Fruit fly (Drosophila melanogaster) whole organism, prepupa: ENCODE measurements around the gene CG9166.

Source experiments
- Blimp-1 ChIP-seq: fragments of 200-800 bp; sonication (Bioruptor generic); optimal IDR thresholded peaks from 3 replicates; lab custom pipeline; 2017; ENCODE audit warnings: missing biosample characterization, missing genetic modification characterization, mild to moderate bottlenecking, moderate library complexity, missing genetic modification reagents
- CG10669 ChIP-seq: fragments of 200-800 bp; sonication (Bioruptor generic); optimal IDR thresholded peaks from 3 replicates; lab custom pipeline; 2018; ENCODE audit warnings: missing biosample characterization, mild to moderate bottlenecking, missing genetic modification characterization, moderate library complexity
- CG11762 ChIP-seq: fragments of 200-800 bp; sonication (Bioruptor generic); optimal IDR thresholded peaks from 3 replicates; lab custom pipeline; 2016; ENCODE audit warnings: missing biosample characterization, missing genetic modification characterization; ENCODE audit not compliant: insufficient read depth
- CG15336 ChIP-seq: fragments of 200-800 bp; sonication (Bioruptor generic); IDR thresholded peaks from 2 replicates; pipeline ENCODE4 v1.3.6; 2022; ENCODE audit warnings: missing biosample characterization, missing genetic modification characterization
- CG16779 ChIP-seq: fragments of 200-800 bp; sonication (Bioruptor generic); optimal IDR thresholded peaks from 3 replicates; lab custom pipeline; 2017; ENCODE audit warnings: missing biosample characterization, mild to moderate bottlenecking, missing genetic modification characterization
- CG3032 ChIP-seq: fragments of 200-800 bp; optimal IDR thresholded peaks from 2 replicates; lab custom pipeline; 2019; ENCODE audit warnings: missing biosample characterization, mild to moderate bottlenecking, missing genetic modification characterization, moderate library complexity
- CG31627 ChIP-seq: fragments of 200-800 bp; sonication (Bioruptor generic); optimal IDR thresholded peaks from 3 replicates; lab custom pipeline; 2016; ENCODE audit warnings: missing biosample characterization, missing genetic modification characterization
- CG32006 ChIP-seq: fragments of 200-800 bp; sonication (Bioruptor generic); optimal IDR thresholded peaks from 3 replicates; lab custom pipeline; 2017; ENCODE audit warnings: missing biosample characterization, mild to moderate bottlenecking, missing genetic modification characterization
- CG34406 ChIP-seq: fragments of 200-800 bp; sonication (Bioruptor generic); optimal IDR thresholded peaks from 3 replicates; lab custom pipeline; 2016; ENCODE audit warnings: missing biosample characterization, missing genetic modification characterization
- CG3919 ChIP-seq: fragments of 200-800 bp; sonication (Bioruptor generic); optimal IDR thresholded peaks from 3 replicates; lab custom pipeline; 2016; ENCODE audit warnings: missing biosample characterization, missing genetic modification characterization
- CG4318 ChIP-seq: fragments of 200-800 bp; sonication (Bioruptor generic); optimal IDR thresholded peaks from 3 replicates; lab custom pipeline; 2017; ENCODE audit warnings: missing biosample characterization, mild to moderate bottlenecking, missing genetic modification characterization
- CG6792 ChIP-seq: fragments of 200-800 bp; sonication (Bioruptor generic); optimal IDR thresholded peaks from 3 replicates; lab custom pipeline; 2016; ENCODE audit warnings: missing biosample characterization, missing genetic modification characterization
- CG6808 ChIP-seq: fragments of 200-800 bp; sonication (Bioruptor generic); optimal IDR thresholded peaks from 3 replicates; lab custom pipeline; 2017; ENCODE audit warnings: missing biosample characterization, missing genetic modification characterization, mild to moderate bottlenecking, moderate library complexity, missing genetic modification reagents
- CG7368 ChIP-seq: fragments of 200-800 bp; sonication (Bioruptor generic); optimal IDR thresholded peaks from 3 replicates; lab custom pipeline; 2016; ENCODE audit warnings: missing biosample characterization, missing genetic modification characterization
- CG8119 ChIP-seq: fragments of 200-800 bp; sonication (Bioruptor generic); IDR thresholded peaks from 3 replicates; pipeline ENCODE4 v1.3.6; 2022; ENCODE audit warnings: missing biosample characterization, missing genetic modification characterization
- CG8319 ChIP-seq: fragments of 200-800 bp; sonication (Bioruptor generic); optimal IDR thresholded peaks from 3 replicates; lab custom pipeline; 2016; ENCODE audit warnings: missing biosample characterization, missing genetic modification characterization
- CG9139 ChIP-seq: fragments of 200-800 bp; sonication (Bioruptor generic); optimal IDR thresholded peaks from 3 replicates; lab custom pipeline; 2017; ENCODE audit warnings: missing biosample characterization, mild to moderate bottlenecking, missing genetic modification characterization
- Eip75B ChIP-seq: fragments of 200-800 bp; sonication (Bioruptor generic); optimal IDR thresholded peaks from 3 replicates; lab custom pipeline; 2016; ENCODE audit warnings: missing biosample characterization, missing genetic modification characterization
- Eip78C ChIP-seq: fragments of 200-800 bp; sonication (Bioruptor generic); peaks from one replicate; lab custom pipeline; 2016; ENCODE audit warnings: missing biosample characterization, missing genetic modification characterization
- Ets96B ChIP-seq: fragments of 200-800 bp; optimal IDR thresholded peaks from 2 replicates; lab custom pipeline; 2019; ENCODE audit warnings: missing biosample characterization, mild to moderate bottlenecking, missing genetic modification characterization, moderate library complexity
- Gug ChIP-seq: fragments of 200-800 bp; sonication (Bioruptor generic); IDR thresholded peaks from 2 replicates; pipeline ENCODE4 v1.3.6; 2022; ENCODE audit warnings: missing biosample characterization, missing genetic modification characterization
- Hr38 ChIP-seq: sonication (Bioruptor generic); optimal IDR thresholded peaks from 2 replicates; lab custom pipeline; 2016; ENCODE audit warnings: missing biosample characterization, missing genetic modification characterization
- Hr39 ChIP-seq: fragments of 200-800 bp; sonication (Bioruptor generic); optimal IDR thresholded peaks from 2 replicates; lab custom pipeline; 2016; ENCODE audit warnings: missing biosample characterization, missing genetic modification characterization
- Hr4 ChIP-seq: fragments of 200-800 bp; sonication (Bioruptor generic); optimal IDR thresholded peaks from 3 replicates; lab custom pipeline; 2016; ENCODE audit warnings: missing biosample characterization, missing genetic modification characterization
- Met ChIP-seq: fragments of 200-800 bp; sonication (Bioruptor generic); optimal IDR thresholded peaks from 3 replicates; lab custom pipeline; 2016; ENCODE audit warnings: missing biosample characterization, missing genetic modification characterization
- Smox ChIP-seq: fragments of 200-800 bp; sonication (Bioruptor generic); optimal IDR thresholded peaks from 3 replicates; lab custom pipeline; 2016; ENCODE audit warnings: missing biosample characterization, missing genetic modification characterization
- Sox14 ChIP-seq: fragments of 200-800 bp; sonication (Bioruptor generic); optimal IDR thresholded peaks from 3 replicates; lab custom pipeline; 2016; ENCODE audit warnings: missing biosample characterization, missing genetic modification characterization
- achi ChIP-seq: fragments of 200-800 bp; sonication (Bioruptor generic); optimal IDR thresholded peaks from 3 replicates; lab custom pipeline; 2016; ENCODE audit warnings: missing biosample characterization, missing genetic modification characterization
- acj6 ChIP-seq: fragments of 200-800 bp; sonication (Bioruptor generic); optimal IDR thresholded peaks from 3 replicates; lab custom pipeline; 2016; ENCODE audit warnings: missing biosample characterization, missing genetic modification characterization
- cyc ChIP-seq: fragments of 200-800 bp; sonication (Bioruptor generic); optimal IDR thresholded peaks from 3 replicates; lab custom pipeline; 2016; ENCODE audit warnings: missing biosample characterization, missing genetic modification characterization
- dac ChIP-seq: fragments of 200-800 bp; sonication (Bioruptor generic); optimal IDR thresholded peaks from 2 replicates; lab custom pipeline; 2017; ENCODE audit warnings: missing biosample characterization, mild to moderate bottlenecking, missing genetic modification characterization
- dsx ChIP-seq: fragments of 200-800 bp; optimal IDR thresholded peaks from 3 replicates; lab custom pipeline; 2019; ENCODE audit warnings: missing biosample characterization, mild to moderate bottlenecking, missing genetic modification characterization, moderate library complexity; ENCODE audit not compliant: poor library complexity, severe bottlenecking
- eg ChIP-seq: fragments of 200-800 bp; sonication (Bioruptor generic); IDR thresholded peaks from 3 replicates; pipeline ENCODE4 v1.3.6; 2022; ENCODE audit warnings: missing biosample characterization, missing genetic modification characterization
- esn ChIP-seq: fragments of 200-800 bp; sonication (Bioruptor generic); optimal IDR thresholded peaks from 2 replicates; lab custom pipeline; 2016; ENCODE audit warnings: missing biosample characterization, mild to moderate bottlenecking, missing genetic modification characterization, moderate library complexity
- fd85E ChIP-seq: fragments of 200-800 bp; sonication (Bioruptor generic); optimal IDR thresholded peaks from 3 replicates; lab custom pipeline; 2016; ENCODE audit warnings: missing biosample characterization, missing genetic modification characterization
- salr ChIP-seq, 2 experiments: fragments of 200-800 bp; sonication (Bioruptor generic); optimal IDR thresholded peaks; 3 replicates each; lab custom pipeline; 2016 to 2018; ENCODE audit warnings: missing biosample characterization in 2 of 2, missing genetic modification characterization in 2 of 2, mild to moderate bottlenecking in 1 of 2
- ss ChIP-seq, 2 experiments: fragments of 200-800 bp; sonication (Bioruptor generic); optimal IDR thresholded peaks; 2 replicates in 1 of 2; 3 replicates in 1 of 2; lab custom pipeline; 2017 to 2018; ENCODE audit warnings: mild to moderate bottlenecking in 2 of 2, missing biosample characterization in 2 of 2, missing genetic modification characterization in 2 of 2, moderate library complexity in 1 of 2
- svp ChIP-seq: fragments of 200-800 bp; sonication (Bioruptor generic); peaks from one replicate; lab custom pipeline; 2016; ENCODE audit warnings: missing biosample characterization, missing genetic modification characterization
- topi ChIP-seq: fragments of 200-800 bp; sonication (Bioruptor generic); optimal IDR thresholded peaks from 3 replicates; lab custom pipeline; 2016; ENCODE audit warnings: missing biosample characterization, missing genetic modification characterization
- vri ChIP-seq: fragments of 200-800 bp; sonication (Bioruptor generic); optimal IDR thresholded peaks from 3 replicates; lab custom pipeline; 2016; ENCODE audit warnings: missing biosample characterization, mild to moderate bottlenecking, missing genetic modification characterization

CG9166 gene

dm6 chr3L:1323136-1323535 lies 27.8 kb upstream of the CG9166 start:
- TF ChIP-seq vri (GFP tag; lab: Kevin White, UChicago) (peak; percentile 38), CG7368 (GFP tag; lab: Kevin White, UChicago) (no peak), CG8119 (GFP tag; lab: Robert Waterston, UW) (peak; percentile 35; the same call in 1 of the 3 replicates), Eip78C (peak; percentile 44), Smox (GFP tag; lab: Kevin White, UChicago) (no peak), CG31627 (peak; percentile 37), acj6 (GFP tag; lab: Kevin White, UChicago) (no peak), salr (GFP tag; optimal IDR thresholded peaks at IDR 0.05; lab: Kevin White, UChicago) (no peak), CG34406 (GFP tag; lab: Kevin White, UChicago) (no peak), CG15336 (GFP tag; lab: Robert Waterston, UW) (peak; percentile 60), CG3919 (GFP tag; lab: Kevin White, UChicago) (no peak), Met (GFP tag; lab: Kevin White, UChicago) (no peak), esn (GFP tag; lab: Kevin White, UChicago) (peak; percentile 34), dsx (GFP tag; lab: Kevin White, UChicago) (no peak), Hr39 (GFP tag; lab: Kevin White, UChicago) (peak; percentile 41), ss (GFP tag; optimal IDR thresholded peaks at IDR 0.05; lab: Kevin White, UChicago) (no peak), Ets96B (tag; lab: Kevin White, UChicago) (no peak), Sox14 (GFP tag; lab: Kevin White, UChicago) (peak; percentile 31), dac (no peak)

dm6 chr3L:1324818-1325625 lies 25.9 kb upstream of the CG9166 start:
- TF ChIP-seq vri (GFP tag; lab: Kevin White, UChicago) (peak; percentile 97), CG9139 (GFP tag; lab: Kevin White, UChicago) (no peak)

DNA sequence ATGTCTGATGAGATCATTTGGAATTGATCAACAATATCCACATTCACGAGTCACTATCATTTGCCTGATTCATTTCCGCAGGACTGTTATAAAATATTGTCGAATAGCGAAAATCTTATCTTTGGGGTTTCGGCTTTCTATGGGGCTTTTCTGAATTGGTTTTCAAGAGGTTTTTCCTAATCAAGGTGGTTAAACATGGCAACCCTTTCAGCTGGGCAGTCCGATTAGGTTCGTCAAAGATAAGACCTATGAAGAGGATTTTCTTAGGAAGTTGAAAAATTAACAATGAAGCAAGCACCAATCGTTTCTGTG lies 25.3 kb upstream of the CG9166 start:
- no peak for TF ChIP-seq Met (GFP tag; lab: Kevin White, UChicago)
- no peak for TF ChIP-seq svp (GFP tag; lab: Kevin White, UChicago)
- peak; percentile 58 for TF ChIP-seq vri (GFP tag; lab: Kevin White, UChicago)

dm6 chr3L:1329724-1330123 lies 21.2 kb upstream of the CG9166 start, which contains the start of gene ND-ACP:
TSS of gene ND-ACP (plus strand) at chr3L:1329949.
- TF ChIP-seq cyc (GFP tag; lab: Kevin White, UChicago) (no peak), CG6808 (GFP tag; lab: Kevin White, UChicago) (no peak), vri (GFP tag; lab: Kevin White, UChicago) (peak; percentile 66), CG6792 (GFP tag; lab: Kevin White, UChicago) (no peak), Blimp-1 (GFP tag; lab: Kevin White, UChicago) (no peak), achi (GFP tag; lab: Kevin White, UChicago) (peak; percentile 83), CG4318 (GFP tag; lab: Kevin White, UChicago) (no peak)

DNA sequence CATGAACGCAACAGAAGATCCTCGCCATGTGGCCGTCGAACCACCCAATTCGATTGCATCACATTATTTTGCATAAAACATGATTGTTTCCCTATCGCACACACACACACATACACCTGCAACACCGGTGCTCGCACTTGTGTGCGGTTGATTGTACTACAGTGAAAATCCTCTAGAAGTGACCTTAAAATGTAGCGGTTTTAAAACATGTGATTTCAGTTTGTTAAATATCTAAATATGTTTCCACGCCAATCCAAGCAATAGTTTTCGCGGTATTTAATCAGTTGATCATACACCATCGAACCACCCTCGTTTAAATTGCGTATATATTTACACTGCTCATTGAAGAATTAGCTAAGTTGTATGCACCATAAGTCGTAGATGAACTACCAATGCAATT lies 20.5 kb upstream of the CG9166 start:
- no peak for TF ChIP-seq CG8319
- TF ChIP-seq Eip75B (GFP tag; lab: Kevin White, UChicago), result no peak
- no peak for TF ChIP-seq Hr38 (GFP tag; lab: Kevin White, UChicago)
- TF ChIP-seq eg (GFP tag; lab: Robert Waterston, UW), result 0 out of 3 replicates have a peak, but pooled peaks have one; percentile 34
- no peak for TF ChIP-seq CG3919 (GFP tag; lab: Kevin White, UChicago)
- TF ChIP-seq CG8119 (GFP tag; lab: Robert Waterston, UW), result no peak
- TF ChIP-seq CG3032 (tag; lab: Kevin White, UChicago), result no peak
- TF ChIP-seq CG11762 (GFP tag; lab: Kevin White, UChicago), result no peak
- no peak for TF ChIP-seq CG34406 (GFP tag; lab: Kevin White, UChicago)
- TF ChIP-seq Hr4 (GFP tag; lab: Kevin White, UChicago), result no peak
- TF ChIP-seq cyc (GFP tag; lab: Kevin White, UChicago), result no peak
- TF ChIP-seq Ets96B (tag; lab: Kevin White, UChicago), result no peak
- no peak for TF ChIP-seq fd85E (GFP tag; lab: Kevin White, UChicago)
- TF ChIP-seq dsx (GFP tag; lab: Kevin White, UChicago), result no peak
- no peak for TF ChIP-seq topi (GFP tag; lab: Kevin White, UChicago)
- peak; percentile 61 for TF ChIP-seq Eip78C
- TF ChIP-seq CG31627, result peak; percentile 21
- no peak for TF ChIP-seq CG32006 (GFP tag; lab: Kevin White, UChicago)
- TF ChIP-seq esn (GFP tag; lab: Kevin White, UChicago), result peak; percentile 29
- TF ChIP-seq CG10669 (GFP tag; lab: Kevin White, UChicago), result no peak
- TF ChIP-seq Met (GFP tag; lab: Kevin White, UChicago), result no peak
- no peak for TF ChIP-seq dac
- no peak for TF ChIP-seq Gug (GFP tag; lab: Robert Waterston, UW)
- no peak for TF ChIP-seq salr (GFP tag; optimal IDR thresholded peaks at IDR 0.05; lab: Kevin White, UChicago)
- peak; percentile 10 for TF ChIP-seq achi (GFP tag; lab: Kevin White, UChicago)
- TF ChIP-seq CG16779 (tag; lab: Kevin White, UChicago), result no peak
